Fruit fly (Drosophila melanogaster) whole organism, embryonic: ENCODE data around the gene CG12290.

Source experiments
- Asciz ChIP-seq: fragments of 200-800 bp; sonication (Bioruptor generic); optimal IDR thresholded peaks from 2 replicates; lab custom pipeline; 2017; ENCODE audit warnings: missing biosample characterization, mild to moderate bottlenecking, missing genetic modification characterization, missing genetic modification reagents
- Bdp1 ChIP-seq: fragments of 200-800 bp; sonication (Bioruptor generic); optimal IDR thresholded peaks from 3 replicates; lab custom pipeline; 2016; ENCODE audit warnings: missing biosample characterization, missing genetic modification characterization
- CG11560 ChIP-seq: fragments of 200-800 bp; sonication (Bioruptor generic); IDR thresholded peaks from 3 replicates; pipeline ENCODE4 v1.3.6; 2022; ENCODE audit warnings: missing biosample characterization, missing genetic modification characterization
- CG11696 ChIP-seq: fragments of 200-800 bp; sonication (Bioruptor generic); IDR thresholded peaks from 2 replicates; pipeline ENCODE4 v1.3.6; 2022; ENCODE audit warnings: missing biosample characterization, missing genetic modification characterization
- CG12391 ChIP-seq: fragments of 200-800 bp; sonication (Bioruptor generic); optimal IDR thresholded peaks from 3 replicates; lab custom pipeline; 2018; ENCODE audit warnings: missing biosample characterization, mild to moderate bottlenecking, missing genetic modification characterization, moderate library complexity
- CG12744 ChIP-seq: fragments of 200-800 bp; sonication (Bioruptor generic); optimal IDR thresholded peaks from 2 replicates; lab custom pipeline; 2016; ENCODE audit warnings: missing biosample characterization, missing genetic modification characterization
- CG13624 ChIP-seq: fragments of 200-800 bp; sonication (Bioruptor generic); optimal IDR thresholded peaks from 2 replicates; lab custom pipeline; 2016; ENCODE audit warnings: missing biosample characterization, missing genetic modification characterization
- CG13894 ChIP-seq: fragments of 200-800 bp; sonication (Bioruptor generic); optimal IDR thresholded peaks from 3 replicates; lab custom pipeline; 2018; ENCODE audit warnings: missing biosample characterization, mild to moderate bottlenecking, missing genetic modification characterization, moderate library complexity
- CG14860 ChIP-seq: fragments of 200-800 bp; sonication (Bioruptor generic); IDR thresholded peaks from 3 replicates; pipeline ENCODE4 v1.3.6; 2022; ENCODE audit warnings: missing biosample characterization, missing genetic modification characterization; ENCODE audit not compliant: partially characterized antibody
- CG2129 ChIP-seq: fragments of 200-800 bp; sonication (Bioruptor generic); IDR thresholded peaks from 2 replicates; pipeline ENCODE4 v1.3.6; 2022; ENCODE audit warnings: missing biosample characterization, missing genetic modification characterization; ENCODE audit not compliant: partially characterized antibody
- CG34422 ChIP-seq: fragments of 200-800 bp; sonication (Bioruptor generic); IDR thresholded peaks from 3 replicates; pipeline ENCODE4 v1.3.6; 2022; ENCODE audit warnings: missing biosample characterization, missing genetic modification characterization
- CG3995 ChIP-seq: fragments of 200-800 bp; sonication (Bioruptor generic); optimal IDR thresholded peaks from 3 replicates; lab custom pipeline; 2016; ENCODE audit warnings: missing biosample characterization, missing genetic modification characterization
- CG5180 ChIP-seq: fragments of 200-800 bp; sonication (Bioruptor generic); optimal IDR thresholded peaks from 3 replicates; lab custom pipeline; 2017; ENCODE audit warnings: missing biosample characterization, missing genetic modification characterization, mild to moderate bottlenecking, moderate library complexity, missing genetic modification reagents
- CG6254 ChIP-seq: fragments of 200-800 bp; sonication (Bioruptor generic); optimal IDR thresholded peaks from 3 replicates; lab custom pipeline; 2017; ENCODE audit warnings: mild to moderate bottlenecking, missing biosample characterization, missing genetic modification reagents, missing genetic modification characterization
- CG7372 ChIP-seq: fragments of 200-800 bp; sonication (Bioruptor generic); IDR thresholded peaks from 2 replicates; pipeline ENCODE4 v1.3.6; 2022; ENCODE audit warnings: missing biosample characterization, missing genetic modification characterization
- CG7928 ChIP-seq: fragments of 200-800 bp; sonication (Bioruptor generic); optimal IDR thresholded peaks from 2 replicates; lab custom pipeline; 2017; ENCODE audit warnings: missing biosample characterization, mild to moderate bottlenecking, missing genetic modification characterization
- CG8290 ChIP-seq, 3 experiments: fragments of 200-800 bp; sonication (Bioruptor generic); optimal IDR thresholded peaks; 2 replicates each; lab custom pipeline; 2016 to 2019; ENCODE audit warnings: missing biosample characterization in 3 of 3, missing genetic modification characterization in 3 of 3, mild to moderate bottlenecking in 2 of 3, moderate library complexity in 1 of 3
- CG9609 ChIP-seq: fragments of 200-800 bp; sonication (Bioruptor generic); optimal IDR thresholded peaks from 3 replicates; lab custom pipeline; 2016; ENCODE audit warnings: missing biosample characterization, missing genetic modification characterization
- CHES-1-like ChIP-seq: fragments of 200-800 bp; sonication (Bioruptor generic); optimal IDR thresholded peaks from 2 replicates; lab custom pipeline; 2016; ENCODE audit warnings: missing biosample characterization, missing genetic modification characterization
- Deaf1 ChIP-seq: fragments of 200-800 bp; optimal IDR thresholded peaks from 3 replicates; lab custom pipeline; 2019; ENCODE audit warnings: missing biosample characterization, mild to moderate bottlenecking, missing genetic modification characterization, moderate library complexity
- ERR ChIP-seq: fragments of 200-800 bp; sonication (Bioruptor generic); optimal IDR thresholded peaks from 2 replicates; lab custom pipeline; 2016; ENCODE audit warnings: missing biosample characterization, missing genetic modification characterization
- Elba2 ChIP-seq: fragments of 200-800 bp; sonication (Bioruptor generic); optimal IDR thresholded peaks from 3 replicates; lab custom pipeline; 2016; ENCODE audit warnings: missing biosample characterization, missing genetic modification characterization
- Ets97D ChIP-seq: fragments of 200-800 bp; sonication (Bioruptor generic); optimal IDR thresholded peaks from 3 replicates; lab custom pipeline; 2016; ENCODE audit warnings: missing biosample characterization, missing genetic modification characterization
- Fer2 ChIP-seq: fragments of 200-800 bp; sonication (Bioruptor generic); optimal IDR thresholded peaks from 2 replicates; lab custom pipeline; 2018; ENCODE audit warnings: missing biosample characterization, mild to moderate bottlenecking, missing genetic modification characterization, moderate library complexity
- HLH54F ChIP-seq: fragments of 200-800 bp; sonication (Bioruptor generic); optimal IDR thresholded peaks from 3 replicates; lab custom pipeline; 2016; ENCODE audit warnings: missing biosample characterization, missing genetic modification characterization
- HmgZ ChIP-seq: fragments of 200-800 bp; sonication (Bioruptor generic); optimal IDR thresholded peaks from 2 replicates; lab custom pipeline; 2018; ENCODE audit warnings: missing biosample characterization, mild to moderate bottlenecking, missing genetic modification characterization
- Jarid2 ChIP-seq: fragments of 200-800 bp; sonication (Bioruptor generic); optimal IDR thresholded peaks from 3 replicates; lab custom pipeline; 2017; ENCODE audit warnings: mild to moderate bottlenecking, missing biosample characterization, missing genetic modification reagents, missing genetic modification characterization
- Kr ChIP-seq: fragments of 200-800 bp; sonication (Bioruptor generic); optimal IDR thresholded peaks from 2 replicates; lab custom pipeline; 2017; ENCODE audit warnings: missing biosample characterization, mild to moderate bottlenecking, missing genetic modification characterization
- Med ChIP-seq: fragments of 200-800 bp; sonication (Bioruptor generic); peaks from one replicate; lab custom pipeline; 2016; ENCODE audit warnings: missing biosample characterization, missing genetic modification characterization, mild to moderate bottlenecking, inconsistent platforms, moderate library complexity
- NC2α ChIP-seq: fragments of 200-800 bp; sonication (Bioruptor generic); optimal IDR thresholded peaks from 2 replicates; lab custom pipeline; 2016; ENCODE audit warnings: missing biosample characterization, missing genetic modification characterization
- Pdp1 ChIP-seq, 2 experiments: fragments of 200-800 bp; sonication (Bioruptor generic); optimal IDR thresholded peaks; 3 replicates each; lab custom pipeline; 2016; ENCODE audit warnings: missing biosample characterization in 2 of 2, missing genetic modification characterization in 2 of 2, mild to moderate bottlenecking in 1 of 2, moderate library complexity in 1 of 2
- Sry-δ ChIP-seq: fragments of 200-800 bp; sonication (Bioruptor generic); optimal IDR thresholded peaks from 2 replicates; lab custom pipeline; 2016; ENCODE audit warnings: missing biosample characterization, missing genetic modification characterization
- ap ChIP-seq: fragments of 200-800 bp; sonication (Bioruptor generic); IDR thresholded peaks from 2 replicates; pipeline ENCODE4 v1.3.6; 2022; ENCODE audit warnings: missing biosample characterization, missing genetic modification characterization
- ash1 ChIP-seq: fragments of 200-800 bp; sonication (Bioruptor generic); optimal IDR thresholded peaks from 2 replicates; lab custom pipeline; 2018; ENCODE audit warnings: missing biosample characterization, mild to moderate bottlenecking, missing genetic modification characterization
- bab2 ChIP-seq: fragments of 200-800 bp; sonication (Bioruptor generic); optimal IDR thresholded peaks from 2 replicates; lab custom pipeline; 2016; ENCODE audit warnings: missing biosample characterization, missing genetic modification characterization
- corto ChIP-seq: fragments of 200-800 bp; sonication (Bioruptor generic); optimal IDR thresholded peaks from 2 replicates; lab custom pipeline; 2016; ENCODE audit warnings: missing biosample characterization, mild to moderate bottlenecking, missing genetic modification characterization, moderate library complexity
- crol ChIP-seq: fragments of 200-800 bp; sonication (Bioruptor generic); IDR thresholded peaks from 2 replicates; pipeline ENCODE4 v1.3.6; 2022; ENCODE audit warnings: missing biosample characterization, missing genetic modification characterization
- cwo ChIP-seq: fragments of 200-800 bp; sonication (Bioruptor generic); optimal IDR thresholded peaks from 3 replicates; lab custom pipeline; 2017; ENCODE audit warnings: missing biosample characterization, missing genetic modification characterization, mild to moderate bottlenecking, moderate library complexity, missing genetic modification reagents
- danr ChIP-seq: fragments of 200-800 bp; sonication (Bioruptor generic); IDR thresholded peaks from 2 replicates; pipeline ENCODE4 v1.3.6; 2022; ENCODE audit warnings: missing biosample characterization, missing genetic modification characterization
- eve ChIP-seq, 2 experiments: fragments of >200 bp; optimal IDR thresholded peaks; 2 replicates each; lab custom pipeline; 2017; ENCODE audit warnings: missing biosample characterization in 2 of 2, missing genetic modification characterization in 2 of 2
- pho ChIP-seq: fragments of 200-800 bp; sonication (Bioruptor generic); optimal IDR thresholded peaks from 2 replicates; lab custom pipeline; 2016; ENCODE audit warnings: missing biosample characterization, missing genetic modification characterization
- repo ChIP-seq: fragments of 200-800 bp; sonication (Bioruptor generic); optimal IDR thresholded peaks from 2 replicates; lab custom pipeline; 2016; ENCODE audit warnings: missing biosample characterization, missing genetic modification characterization
- sd ChIP-seq: fragments of 200-800 bp; sonication (Bioruptor generic); optimal IDR thresholded peaks from 3 replicates; lab custom pipeline; 2018; ENCODE audit warnings: missing biosample characterization, mild to moderate bottlenecking, missing genetic modification characterization, moderate library complexity
- sim ChIP-seq: fragments of 200-800 bp; sonication (Bioruptor generic); IDR thresholded peaks from 2 replicates; pipeline ENCODE4 v1.3.6; 2022; ENCODE audit warnings: missing biosample characterization, missing genetic modification characterization
- sima ChIP-seq: fragments of 200-800 bp; sonication (Bioruptor generic); optimal IDR thresholded peaks from 2 replicates; lab custom pipeline; 2016; ENCODE audit warnings: missing biosample characterization, missing genetic modification characterization
- slou ChIP-seq: fragments of 200-800 bp; sonication (Bioruptor generic); optimal IDR thresholded peaks from 3 replicates; lab custom pipeline; 2016; ENCODE audit warnings: missing biosample characterization, missing genetic modification characterization
- tll ChIP-seq, 2 experiments: fragments of 200-800 bp in 1 of 2; fragments of >200 bp in 1 of 2; sonication (Bioruptor generic) in 1 of 2; optimal IDR thresholded peaks; 2 replicates each; lab custom pipeline; 2017 to 2019; ENCODE audit warnings: missing biosample characterization in 2 of 2, missing genetic modification characterization in 2 of 2, mild to moderate bottlenecking in 1 of 2, moderate library complexity in 1 of 2
- trh ChIP-seq: fragments of 200-800 bp; sonication (Bioruptor generic); optimal IDR thresholded peaks from 2 replicates; lab custom pipeline; 2016; ENCODE audit warnings: missing biosample characterization, missing genetic modification characterization
- tup ChIP-seq: fragments of 200-800 bp; sonication (Bioruptor generic); optimal IDR thresholded peaks from 2 replicates; lab custom pipeline; 2016; ENCODE audit warnings: missing biosample characterization, mild to moderate bottlenecking, missing genetic modification characterization, moderate library complexity
- usp ChIP-seq: fragments of >200 bp; optimal IDR thresholded peaks from 2 replicates; lab custom pipeline; 2017; ENCODE audit warnings: missing biosample characterization, missing genetic modification characterization
- vnd ChIP-seq: fragments of 200-800 bp; sonication (Bioruptor generic); IDR thresholded peaks from 3 replicates; pipeline ENCODE4 v1.3.6; 2022; ENCODE audit warnings: missing biosample characterization, missing genetic modification characterization; ENCODE audit not compliant: partially characterized antibody

The CG12290 gene

DNA sequence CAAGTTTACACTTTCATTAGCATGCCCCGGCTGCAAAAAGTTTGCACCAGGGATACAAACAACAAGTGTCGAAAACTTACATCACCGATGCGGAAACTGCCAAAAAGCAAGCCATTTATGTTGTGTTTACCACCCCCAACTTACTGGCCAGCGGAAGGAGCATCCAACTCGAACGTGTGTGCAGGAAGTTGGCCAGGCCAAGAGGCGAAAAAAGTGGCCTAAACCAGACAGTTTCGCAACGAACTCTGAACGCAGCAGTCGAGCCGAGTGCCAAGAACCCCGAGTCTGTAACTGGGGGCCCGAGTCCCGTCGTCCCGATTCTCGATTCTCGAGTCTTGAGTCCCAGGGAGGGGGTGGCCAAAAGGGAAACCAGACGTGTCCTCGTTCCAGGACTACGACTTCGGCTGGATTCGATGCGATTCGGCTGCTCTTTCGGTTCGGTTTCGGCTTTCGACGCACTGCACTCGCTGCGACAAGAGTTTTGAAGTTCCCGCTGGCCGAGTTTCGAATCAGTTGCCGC lies 35.1 kb upstream of the CG12290 start:
- no peak for TF ChIP-seq CG11696
- no peak for TF ChIP-seq repo
- no peak for TF ChIP-seq CG13624
- TF ChIP-seq Bdp1 (GFP tag; lab: Kevin White, UChicago): no peak
- no peak for TF ChIP-seq CG9609 (GFP tag; lab: Kevin White, UChicago)
- no peak for TF ChIP-seq tup (GFP tag; lab: Kevin White, UChicago)
- no peak for TF ChIP-seq trh (GFP tag; lab: Kevin White, UChicago)
- TF ChIP-seq sima (GFP tag; lab: Kevin White, UChicago): no peak
- no peak for TF ChIP-seq CG12744 (GFP tag; lab: Kevin White, UChicago)
- TF ChIP-seq CG8290 (GFP tag; optimal IDR thresholded peaks at IDR 0.05; lab: Kevin White, UChicago): no peak
- TF ChIP-seq CG8290 (tag; optimal IDR thresholded peaks at IDR 0.05; lab: Kevin White, UChicago): peak in 1 of 2 experiments; percentile 39
- no peak for TF ChIP-seq HLH54F (GFP tag; lab: Kevin White, UChicago)
- TF ChIP-seq bab2 (GFP tag; lab: Kevin White, UChicago): no peak
- no peak for TF ChIP-seq Jarid2 (GFP tag; lab: Kevin White, UChicago)
- no peak for TF ChIP-seq slou (GFP tag; lab: Kevin White, UChicago)
- TF ChIP-seq CG34422 (GFP tag; lab: Robert Waterston, UW): no peak
- peak; percentile 95 for TF ChIP-seq CG5180 (GFP tag; lab: Kevin White, UChicago)
- no peak for TF ChIP-seq Ets97D (GFP tag; lab: Kevin White, UChicago)
- TF ChIP-seq crol (GFP tag; lab: Robert Waterston, UW): peak; percentile 42
- TF ChIP-seq CG6254: no peak
- TF ChIP-seq CG13894 (tag; lab: Kevin White, UChicago): peak; percentile 84
- TF ChIP-seq ash1 (GFP tag; lab: Kevin White, UChicago): no peak
- no peak for TF ChIP-seq ERR (GFP tag; lab: Kevin White, UChicago)
- TF ChIP-seq Deaf1: peak; percentile 95
- no peak for TF ChIP-seq Elba2
- no peak for TF ChIP-seq usp (GFP tag; lab: Kevin White, UChicago)
- peak; percentile 76 for TF ChIP-seq Med
- no peak for TF ChIP-seq CHES-1-like
- TF ChIP-seq CG7928 (GFP tag; lab: Kevin White, UChicago): no peak
- no peak for TF ChIP-seq danr (GFP tag; lab: Robert Waterston, UW)
- TF ChIP-seq Kr (GFP tag; lab: Kevin White, UChicago): no peak

DNA sequence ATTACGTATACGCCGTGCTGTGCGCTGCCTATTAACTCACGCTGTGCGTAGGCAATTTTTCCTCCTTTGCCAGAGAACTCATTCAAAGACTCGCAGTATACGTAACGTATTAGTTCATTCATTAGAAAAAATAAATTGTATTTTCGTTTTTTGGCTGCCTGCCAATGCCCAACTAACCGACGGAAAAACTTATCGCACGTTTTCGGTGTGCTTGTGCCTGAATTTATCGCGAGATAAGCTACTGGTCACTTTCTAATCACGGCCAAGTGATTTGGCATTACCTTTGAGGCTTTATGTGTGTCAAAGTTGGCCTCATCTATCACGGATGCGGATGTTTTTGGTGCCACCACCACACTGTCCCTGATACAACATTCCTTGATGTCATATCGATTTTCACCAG lies 17.1 kb upstream of the CG12290 start:
- TF ChIP-seq tll (GFP tag; optimal IDR thresholded peaks at IDR 0.05; lab: Kevin White, UChicago): no peak
- no peak for TF ChIP-seq Fer2 (tag; lab: Kevin White, UChicago)
- no peak for TF ChIP-seq sim (GFP tag; lab: Robert Waterston, UW)
- TF ChIP-seq CG7372 (GFP tag; lab: Robert Waterston, UW): no peak
- TF ChIP-seq Sry-δ: no peak
- no peak for TF ChIP-seq Asciz (GFP tag; lab: Kevin White, UChicago)
- peak in 1 of 2 experiments; percentile 75 for TF ChIP-seq Pdp1 (GFP tag; optimal IDR thresholded peaks at IDR 0.05; lab: Kevin White, UChicago)
- no peak for TF ChIP-seq NC2α (GFP tag; lab: Kevin White, UChicago)
- TF ChIP-seq CG14860 (GFP tag; lab: Robert Waterston, UW): no peak
- TF ChIP-seq pho (GFP tag; lab: Kevin White, UChicago): no peak
- TF ChIP-seq HmgZ (tag; lab: Kevin White, UChicago): no peak
- no peak for TF ChIP-seq CG2129 (GFP tag; lab: Robert Waterston, UW)
- TF ChIP-seq corto (GFP tag; lab: Kevin White, UChicago): no peak
- TF ChIP-seq vnd (GFP tag; lab: Robert Waterston, UW): no peak
- TF ChIP-seq CG3995 (GFP tag; lab: Kevin White, UChicago): peak; percentile 54
- peak; percentile 36 for TF ChIP-seq sd (tag; lab: Kevin White, UChicago)
- TF ChIP-seq cwo (GFP tag; lab: Kevin White, UChicago): peak; percentile 66
- no peak for TF ChIP-seq CG12391 (tag; lab: Kevin White, UChicago)
- TF ChIP-seq eve (GFP tag; optimal IDR thresholded peaks at IDR 0.05; lab: Kevin White, UChicago): no peak
- no peak for TF ChIP-seq CG11560
- no peak for TF ChIP-seq ap (GFP tag; lab: Robert Waterston, UW)
